Fruit fly (Drosophila melanogaster): Measurements from ENCODE around the gene CG34448.

The CG34448 gene

DNA sequence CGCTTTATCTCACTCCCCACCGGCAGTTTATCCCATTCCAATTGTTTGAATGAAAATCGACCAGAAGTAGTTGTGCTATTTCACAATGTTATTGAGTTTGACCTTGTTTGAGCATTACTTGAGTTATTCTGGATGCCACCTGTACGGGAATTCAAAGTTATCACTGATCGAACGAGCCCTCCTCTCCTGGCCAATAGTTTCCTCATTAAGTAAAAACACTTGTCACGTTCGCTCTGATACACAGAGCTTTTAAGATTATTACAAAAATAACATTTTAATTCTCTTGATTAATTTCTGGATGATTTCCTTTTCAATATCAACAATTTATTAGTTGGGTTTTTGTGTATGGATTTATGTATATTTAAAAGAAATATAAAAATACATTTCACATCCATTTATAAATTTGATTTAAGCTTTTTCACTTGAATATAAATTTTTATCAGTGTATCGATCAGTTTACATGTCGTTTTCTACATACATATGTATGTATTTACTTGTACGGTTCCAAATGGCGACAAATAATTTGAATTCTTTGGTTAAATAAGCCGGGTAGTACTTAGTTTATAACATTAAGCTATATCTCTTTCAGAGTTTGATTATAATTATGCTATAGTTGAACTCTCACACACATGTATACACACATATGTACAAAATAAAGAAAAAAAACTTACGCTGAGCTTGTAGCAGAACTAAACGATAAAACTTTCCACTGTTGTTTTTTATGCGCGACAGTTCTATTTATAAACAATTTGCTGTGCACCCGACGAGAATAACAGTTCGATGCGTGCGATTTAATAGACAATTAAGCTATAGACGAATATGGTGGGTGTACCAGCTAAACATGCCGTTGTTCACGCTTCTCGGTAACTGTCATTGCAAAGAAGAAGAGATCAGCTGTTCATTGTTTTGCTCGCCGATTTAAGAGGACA, 43.7 kb downstream of the CG34448 start, which contains the start of the genes CG3609 and CG15390 (continued):
- TF ChIP-seq MBD-R2 (GFP tag; IDR thresholded peaks at IDR 0.05) (peak; percentile 97), CG6654 (GFP tag; optimal IDR thresholded peaks at IDR 0.05) (no peak), gsb-n (tag; optimal IDR thresholded peaks at IDR 0.05) (peak; percentile 54), trh (GFP tag; optimal IDR thresholded peaks at IDR 0.05) (peak; percentile 57), CG5245 (GFP tag; optimal IDR thresholded peaks at IDR 0.05) (peak; percentile 88), sisA (GFP tag; IDR thresholded peaks at IDR 0.05) (peak; percentile 76), CG12071 (GFP tag; optimal IDR thresholded peaks at IDR 0.05) (peak; percentile 77), bcd (GFP tag; optimal IDR thresholded peaks at IDR 0.05) (peak; percentile 71), amos (GFP tag; IDR thresholded peaks at IDR 0.05; ENCODE audit: partially characterized antibody) (peak; percentile 40; the same call in 1 of the 2 replicates), pfk (GFP tag; optimal IDR thresholded peaks at IDR 0.05) (peak; percentile 41), onecut (GFP tag; IDR thresholded peaks at IDR 0.05) (peak; percentile 72), CG1602 (GFP tag; optimal IDR thresholded peaks at IDR 0.05) (peak; percentile 57), repo (GFP tag; optimal IDR thresholded peaks at IDR 0.05) (peak; percentile 74), az2 (GFP tag; optimal IDR thresholded peaks at IDR 0.05) (peak; percentile 99), gro (GFP tag; optimal IDR thresholded peaks at IDR 0.05) (peak; percentile 97), chn (GFP tag; optimal IDR thresholded peaks at IDR 0.05) (peak; percentile 94), mld (GFP tag; IDR thresholded peaks at IDR 0.05; ENCODE audit: partially characterized antibody) (no peak), Dip2 (GFP tag; IDR thresholded peaks at IDR 0.05) (no peak), Gsc (GFP tag; IDR thresholded peaks at IDR 0.05) (no peak), Spps (tag; optimal IDR thresholded peaks at IDR 0.05) (no peak), CG14710 (tag; optimal IDR thresholded peaks at IDR 0.05) (peak; percentile 52), croc (GFP tag; conservative IDR thresholded peaks at IDR 0.05) (no peak), ato (GFP tag; IDR thresholded peaks at IDR 0.05; ENCODE audit: partially characterized antibody) (no peak), zf30C (GFP tag; optimal IDR thresholded peaks at IDR 0.05) (peak; percentile 11), abd-A (tag; optimal IDR thresholded peaks at IDR 0.05) (peak; percentile 97), knrl (GFP tag; IDR thresholded peaks at IDR 0.05; ENCODE audit: partially characterized antibody) (no peak; the same call in 2 of the 3 replicates), corto (GFP tag; optimal IDR thresholded peaks at IDR 0.05) (peak; percentile 51), NFAT (GFP tag; IDR thresholded peaks at IDR 0.05) (peak; percentile 99), dati (GFP tag; IDR thresholded peaks at IDR 0.05) (peak; percentile 74; the same call in 1 of the 2 replicates), CG12942 (GFP tag; optimal IDR thresholded peaks at IDR 0.05) (peak; percentile 77), CG18619 (GFP tag; optimal IDR thresholded peaks at IDR 0.05) (peak; percentile 69), Camta (GFP tag; optimal IDR thresholded peaks at IDR 0.05) (peak; percentile 67), fd64A (GFP tag; optimal IDR thresholded peaks at IDR 0.05) (no peak), Lim3 (GFP tag; IDR thresholded peaks at IDR 0.05) (no peak), eyg (GFP tag; optimal IDR thresholded peaks at IDR 0.05) (peak; percentile 76), Fer2 (tag; optimal IDR thresholded peaks at IDR 0.05) (peak; percentile 42), cg (GFP tag; optimal IDR thresholded peaks at IDR 0.05) (peak; percentile 52), tgo (GFP tag; IDR thresholded peaks at IDR 0.05) (peak; percentile 64), Blimp-1 (GFP tag; optimal IDR thresholded peaks at IDR 0.05) (peak; percentile 60), Nf-YC (tag; optimal IDR thresholded peaks at IDR 0.05) (peak; percentile 59), NfI (GFP tag; optimal IDR thresholded peaks at IDR 0.05) (peak; percentile 86), CG15011 (GFP tag; optimal IDR thresholded peaks at IDR 0.05) (no peak), GATAe (GFP tag; conservative IDR thresholded peaks at IDR 0.05) (no peak; the same call in 1 of the 2 replicates), Scr (GFP tag; IDR thresholded peaks at IDR 0.05; ENCODE audit: partially characterized antibody) (peak; percentile 16; the same call in 1 of the 2 replicates), BEAF-32 (GFP tag; optimal IDR thresholded peaks at IDR 0.05) (peak; percentile 40), CG6254 (GFP tag; optimal IDR thresholded peaks at IDR 0.05) (peak; percentile 22), CG8089 (GFP tag; optimal IDR thresholded peaks at IDR 0.05) (peak; percentile 37), zen (tag; optimal IDR thresholded peaks at IDR 0.05) (peak; percentile 75)
